Fruit fly (Drosophila melanogaster) whole organism, pupa: ENCODE measurements around the gene tara.

ENCODE experiments used
- CG10348 ChIP-seq: fragments of 200-800 bp; sonication (Bioruptor generic); IDR thresholded peaks from 2 replicates; pipeline ENCODE4 v1.3.6; 2022; ENCODE audit warnings: missing biosample characterization, missing genetic modification characterization
- CG12605 ChIP-seq: fragments of 200-800 bp; sonication (Bioruptor generic); IDR thresholded peaks from 2 replicates; pipeline ENCODE4 v1.3.6; 2022; ENCODE audit warnings: missing biosample characterization, missing genetic modification characterization
- CG13204 ChIP-seq: fragments of 200-800 bp; sonication (Bioruptor generic); optimal IDR thresholded peaks from 2 replicates; lab custom pipeline; 2018; ENCODE audit warnings: missing biosample characterization, mild to moderate bottlenecking, missing genetic modification characterization, moderate library complexity
- CG14655 ChIP-seq: fragments of 200-800 bp; sonication (Bioruptor generic); optimal IDR thresholded peaks from 3 replicates; lab custom pipeline; 2017; ENCODE audit warnings: mild to moderate bottlenecking, missing biosample characterization, missing genetic modification reagents, missing genetic modification characterization
- CG15710 ChIP-seq: fragments of 200-800 bp; sonication (Bioruptor generic); optimal IDR thresholded peaks from 2 replicates; lab custom pipeline; 2018; ENCODE audit warnings: missing biosample characterization, mild to moderate bottlenecking, missing genetic modification characterization, moderate library complexity
- CG17806 ChIP-seq: fragments of 200-800 bp; sonication (Bioruptor generic); optimal IDR thresholded peaks from 2 replicates; lab custom pipeline; 2018; ENCODE audit warnings: missing biosample characterization, mild to moderate bottlenecking, missing genetic modification characterization, moderate library complexity
- CG32121 ChIP-seq: fragments of 200-800 bp; sonication (Bioruptor generic); IDR thresholded peaks from 2 replicates; pipeline ENCODE4 v1.3.6; 2022; ENCODE audit warnings: missing biosample characterization, missing genetic modification characterization
- CG34367 ChIP-seq: fragments of 200-800 bp; sonication (Bioruptor generic); optimal IDR thresholded peaks from 2 replicates; lab custom pipeline; 2018; ENCODE audit warnings: missing biosample characterization, mild to moderate bottlenecking, missing genetic modification characterization
- CG4496 ChIP-seq: fragments of 200-800 bp; sonication (Bioruptor generic); IDR thresholded peaks from 3 replicates; pipeline ENCODE4 v1.3.6; 2022; ENCODE audit warnings: missing biosample characterization, missing genetic modification characterization
- CG8159 ChIP-seq: fragments of 200-800 bp; sonication (Bioruptor generic); optimal IDR thresholded peaks from 3 replicates; lab custom pipeline; 2018; ENCODE audit warnings: missing biosample characterization, mild to moderate bottlenecking, missing genetic modification characterization, moderate library complexity
- CG8301 ChIP-seq: fragments of 200-800 bp; sonication (Bioruptor generic); optimal IDR thresholded peaks from 2 replicates; lab custom pipeline; 2018; ENCODE audit warnings: missing biosample characterization, mild to moderate bottlenecking, missing genetic modification characterization
- CG9948 ChIP-seq: fragments of 200-800 bp; sonication (Bioruptor generic); optimal IDR thresholded peaks from 2 replicates; lab custom pipeline; 2018; ENCODE audit warnings: missing biosample characterization, mild to moderate bottlenecking, missing genetic modification characterization, moderate library complexity
- D1 ChIP-seq: fragments of 200-800 bp; sonication (Bioruptor generic); optimal IDR thresholded peaks from 2 replicates; lab custom pipeline; 2018; ENCODE audit warnings: missing biosample characterization, mild to moderate bottlenecking, missing genetic modification characterization, moderate library complexity
- EcR ChIP-seq: fragments of 200-800 bp; sonication (Bioruptor generic); optimal IDR thresholded peaks from 3 replicates; lab custom pipeline; 2019; ENCODE audit warnings: missing biosample characterization, missing genetic modification characterization, mild to moderate bottlenecking, moderate library complexity, missing genetic modification reagents
- Ets98B ChIP-seq: fragments of 200-800 bp; sonication (Bioruptor generic); IDR thresholded peaks from 2 replicates; pipeline ENCODE4 v1.3.6; 2022; ENCODE audit warnings: missing biosample characterization, missing genetic modification characterization
- Pif1A ChIP-seq: fragments of 200-800 bp; sonication (Bioruptor generic); optimal IDR thresholded peaks from 3 replicates; lab custom pipeline; 2016; ENCODE audit warnings: missing biosample characterization, missing genetic modification characterization
- Pif1B ChIP-seq: fragments of 200-800 bp; sonication (Bioruptor generic); optimal IDR thresholded peaks from 3 replicates; lab custom pipeline; 2016; ENCODE audit warnings: missing biosample characterization, missing genetic modification characterization
- Snoo ChIP-seq: fragments of 200-800 bp; sonication (Bioruptor generic); optimal IDR thresholded peaks from 3 replicates; lab custom pipeline; 2017; ENCODE audit warnings: missing biosample characterization, mild to moderate bottlenecking, missing genetic modification characterization, inconsistent platforms
- fd96Ca ChIP-seq: fragments of 200-800 bp; sonication (Bioruptor generic); IDR thresholded peaks from 3 replicates; pipeline ENCODE4 v1.3.6; 2022; ENCODE audit warnings: missing biosample characterization, missing genetic modification characterization
- gl ChIP-seq: fragments of 200-800 bp; sonication (Bioruptor generic); optimal IDR thresholded peaks from 2 replicates; lab custom pipeline; 2018; ENCODE audit warnings: missing biosample characterization, mild to moderate bottlenecking, missing genetic modification characterization
- rn ChIP-seq: fragments of 200-800 bp; sonication (Bioruptor generic); IDR thresholded peaks from 2 replicates; pipeline ENCODE4 v1.3.6; 2022; ENCODE audit warnings: missing biosample characterization, missing genetic modification characterization

tara gene

dm6 chr3R:16209714-16210553 is 15.5 kb upstream of the tara start:
- peak; percentile 82 for TF ChIP-seq CG34367 (tag; lab: Kevin White, UChicago)
- TF ChIP-seq EcR (GFP tag; lab: Kevin White, UChicago): peak; percentile 56
- peak; percentile 96 for TF ChIP-seq CG13204
- TF ChIP-seq gl (tag; lab: Kevin White, UChicago): no peak
- TF ChIP-seq fd96Ca: peak; percentile 29; the same call in 1 of the 3 replicates
- peak; percentile 83 for TF ChIP-seq CG17806 (tag; lab: Kevin White, UChicago)
- TF ChIP-seq Ets98B (GFP tag; lab: Robert Waterston, UW): 0 out of 2 replicates have a peak, but pooled peaks have one; percentile 13
- 0 out of 2 replicates have a peak, but pooled peaks have one; percentile 31 for TF ChIP-seq CG32121 (GFP tag; lab: Robert Waterston, UW)
- peak; percentile 62 for TF ChIP-seq Pif1B
- TF ChIP-seq CG9948 (tag; lab: Kevin White, UChicago): peak; percentile 89
- TF ChIP-seq Pif1A (GFP tag; lab: Kevin White, UChicago): peak; percentile 69
- TF ChIP-seq CG14655 (GFP tag; lab: Kevin White, UChicago): peak; percentile 83
- TF ChIP-seq CG8159 (tag; lab: Kevin White, UChicago): peak; percentile 94
- TF ChIP-seq CG12605: no peak
- TF ChIP-seq rn: no peak
- TF ChIP-seq CG8301 (tag; lab: Kevin White, UChicago): peak; percentile 67
- peak; percentile 37; the same call in 1 of the 3 replicates for TF ChIP-seq CG4496
- TF ChIP-seq CG15710 (tag; lab: Kevin White, UChicago): peak; percentile 90
- TF ChIP-seq D1 (tag; lab: Kevin White, UChicago): peak; percentile 78
- peak; percentile 83 for TF ChIP-seq Snoo
- TF ChIP-seq CG10348 (GFP tag; lab: Robert Waterston, UW): no peak

dm6 chr3R:16210808-16211578 is 14.5 kb upstream of the tara start:
- TF ChIP-seq CG13204 (peak; percentile 85), CG8301 (tag; lab: Kevin White, UChicago) (peak; percentile 54), CG12605 (0 out of 2 replicates have a peak, but pooled peaks have one; percentile 26), CG8159 (tag; lab: Kevin White, UChicago) (peak; percentile 74), Pif1B (no peak), CG34367 (tag; lab: Kevin White, UChicago) (peak; percentile 46), Pif1A (GFP tag; lab: Kevin White, UChicago) (peak; percentile 26), CG9948 (tag; lab: Kevin White, UChicago) (peak; percentile 62), CG10348 (GFP tag; lab: Robert Waterston, UW) (no peak), Ets98B (GFP tag; lab: Robert Waterston, UW) (0 out of 2 replicates have a peak, but pooled peaks have one; percentile 12), CG17806 (tag; lab: Kevin White, UChicago) (peak; percentile 52), CG15710 (tag; lab: Kevin White, UChicago) (peak; percentile 52), CG32121 (GFP tag; lab: Robert Waterston, UW) (peak; percentile 29; the same call in 1 of the 2 replicates), EcR (GFP tag; lab: Kevin White, UChicago) (peak; percentile 39), gl (tag; lab: Kevin White, UChicago) (no peak), CG14655 (GFP tag; lab: Kevin White, UChicago) (peak; percentile 75), rn (0 out of 2 replicates have a peak, but pooled peaks have one; percentile 34), fd96Ca (0 out of 3 replicates have a peak, but pooled peaks have one; percentile 43), Snoo (peak; percentile 48), CG4496 (0 out of 3 replicates have a peak, but pooled peaks have one; percentile 29), D1 (tag; lab: Kevin White, UChicago) (no peak)

DNA sequence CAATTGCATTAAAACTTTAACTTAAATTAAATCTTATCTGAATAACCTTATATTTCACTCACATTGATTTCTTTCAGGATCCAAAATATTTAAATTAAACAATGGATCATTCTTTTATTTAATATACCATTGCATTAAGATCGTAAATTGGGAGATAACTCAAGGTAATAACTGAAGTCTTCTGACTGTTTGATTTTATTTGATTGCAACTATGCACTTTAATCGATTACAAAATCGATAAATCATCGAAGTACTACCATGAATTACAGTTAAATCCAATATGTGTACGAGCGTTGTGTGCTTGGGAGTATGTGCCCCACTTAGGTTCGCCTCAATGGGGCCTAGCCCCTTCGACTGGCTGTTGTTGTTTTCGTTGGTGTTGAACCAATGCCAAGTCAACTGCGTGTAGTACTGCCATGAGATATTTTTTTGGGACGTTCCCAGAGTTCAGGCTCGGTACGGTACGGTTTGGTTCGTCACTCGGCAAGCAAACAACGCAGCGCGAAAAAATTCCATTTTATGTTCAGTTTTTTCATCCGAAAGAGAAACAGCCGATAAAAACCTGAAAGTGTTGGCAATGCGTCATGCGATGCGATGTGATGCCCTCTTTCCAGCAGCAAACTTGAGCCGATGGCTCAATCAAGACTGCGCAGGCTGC is 13.4 kb upstream of the tara start:
- TF ChIP-seq EcR (GFP tag; lab: Kevin White, UChicago) (peak; percentile 19), CG8159 (tag; lab: Kevin White, UChicago) (no peak), Pif1A (GFP tag; lab: Kevin White, UChicago) (no peak), CG32121 (GFP tag; lab: Robert Waterston, UW) (peak; percentile 22; the same call in 1 of the 2 replicates), CG4496 (no peak)

- peak; percentile 34 for TF ChIP-seq CG8301 (tag; lab: Kevin White, UChicago)
- TF ChIP-seq rn: no peak
- TF ChIP-seq CG12605: no peak
- no peak for TF ChIP-seq CG34367 (tag; lab: Kevin White, UChicago)
- no peak for TF ChIP-seq CG32121 (GFP tag; lab: Robert Waterston, UW)
- TF ChIP-seq Ets98B (GFP tag; lab: Robert Waterston, UW): no peak
- TF ChIP-seq CG15710 (tag; lab: Kevin White, UChicago): peak; percentile 59
- TF ChIP-seq Pif1A (GFP tag; lab: Kevin White, UChicago): peak; percentile 15
- no peak for TF ChIP-seq EcR (GFP tag; lab: Kevin White, UChicago)
- TF ChIP-seq CG4496: 0 out of 3 replicates have a peak, but pooled peaks have one; percentile 22
- TF ChIP-seq CG13204: peak; percentile 77
- peak; percentile 2 for TF ChIP-seq Snoo
- TF ChIP-seq gl (tag; lab: Kevin White, UChicago): no peak
- peak; percentile 84 for TF ChIP-seq CG8159 (tag; lab: Kevin White, UChicago)
- TF ChIP-seq fd96Ca: 0 out of 3 replicates have a peak, but pooled peaks have one; percentile 32
- TF ChIP-seq CG14655 (GFP tag; lab: Kevin White, UChicago): peak; percentile 22
- TF ChIP-seq CG10348 (GFP tag; lab: Robert Waterston, UW): no peak
- TF ChIP-seq Pif1B: no peak
- peak; percentile 41 for TF ChIP-seq CG9948 (tag; lab: Kevin White, UChicago)
- peak; percentile 65 for TF ChIP-seq CG17806 (tag; lab: Kevin White, UChicago)
- no peak for TF ChIP-seq D1 (tag; lab: Kevin White, UChicago)
Measured at dm6 chr3R:16212859-16213708, 12.4 kb upstream of the tara start.
